Fruit fly (Drosophila melanogaster): ENCODE results near the gene Sec61alpha.

Gene Sec61alpha

dm6 chr2L:6502887-6503723 lies 22.7 kb upstream of the Sec61alpha start:
- no peak for TF ChIP-seq Pif1B (GFP tag; optimal IDR thresholded peaks at IDR 0.05)
- 0 out of 2 replicates have a peak, but pooled peaks have one; percentile 8 for TF ChIP-seq rn (GFP tag; IDR thresholded peaks at IDR 0.05)
- TF ChIP-seq CG12605 (GFP tag; IDR thresholded peaks at IDR 0.05), result peak; percentile 65; the same call in 1 of the 2 replicates
- TF ChIP-seq Ets98B (GFP tag; IDR thresholded peaks at IDR 0.05), result peak; percentile 37; the same call in 1 of the 2 replicates
- peak; percentile 31 for TF ChIP-seq EcR (GFP tag; optimal IDR thresholded peaks at IDR 0.05)
- TF ChIP-seq fd96Ca (GFP tag; IDR thresholded peaks at IDR 0.05), result peak; percentile 50; the same call in 1 of the 3 replicates
- no peak for TF ChIP-seq Snoo (tag; optimal IDR thresholded peaks at IDR 0.05)
- no peak; the same call in 2 of the 3 replicates for TF ChIP-seq CG4496 (GFP tag; IDR thresholded peaks at IDR 0.05)
- TF ChIP-seq CG17806 (tag; optimal IDR thresholded peaks at IDR 0.05), result no peak

DNA sequence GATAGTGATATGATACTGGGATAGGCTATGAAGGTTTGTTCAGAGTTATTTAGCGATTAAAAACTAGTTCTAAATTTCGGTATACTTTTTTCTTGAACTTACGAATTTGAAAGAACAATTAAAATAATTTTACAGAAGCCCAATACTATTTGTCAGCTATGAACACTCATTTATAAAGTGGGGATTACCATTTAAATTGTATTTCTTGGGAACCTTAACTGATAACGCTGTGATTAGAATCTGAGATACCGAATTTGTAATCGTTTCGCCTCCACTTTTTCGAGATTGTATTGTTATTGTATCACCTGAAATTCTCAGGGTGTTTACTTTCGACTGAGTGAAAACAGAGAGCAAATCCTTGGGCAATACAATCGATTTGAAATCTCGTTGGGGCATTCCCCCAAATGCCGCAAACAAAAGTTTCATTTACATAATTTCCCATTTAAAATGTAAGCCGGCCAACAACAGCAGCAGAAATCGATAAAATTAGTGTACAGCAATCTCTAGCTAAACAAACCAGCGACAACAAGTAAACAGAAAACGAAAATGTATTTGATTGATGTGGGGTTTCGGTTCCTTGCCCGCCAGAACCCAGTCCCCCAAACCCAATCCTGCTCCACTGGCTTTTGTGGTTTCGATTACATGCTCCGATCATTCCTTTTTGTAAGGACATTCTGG lies 20.4 kb upstream of the Sec61alpha start:
- TF ChIP-seq EcR (GFP tag; optimal IDR thresholded peaks at IDR 0.05), result no peak
- no peak for TF ChIP-seq Ets98B (GFP tag; IDR thresholded peaks at IDR 0.05)
- TF ChIP-seq D1 (tag; optimal IDR thresholded peaks at IDR 0.05), result no peak
- TF ChIP-seq CG8301 (tag; optimal IDR thresholded peaks at IDR 0.05), result no peak
- TF ChIP-seq Pif1A (GFP tag; optimal IDR thresholded peaks at IDR 0.05), result no peak
- no peak for TF ChIP-seq CG13204 (GFP tag; optimal IDR thresholded peaks at IDR 0.05)

DNA sequence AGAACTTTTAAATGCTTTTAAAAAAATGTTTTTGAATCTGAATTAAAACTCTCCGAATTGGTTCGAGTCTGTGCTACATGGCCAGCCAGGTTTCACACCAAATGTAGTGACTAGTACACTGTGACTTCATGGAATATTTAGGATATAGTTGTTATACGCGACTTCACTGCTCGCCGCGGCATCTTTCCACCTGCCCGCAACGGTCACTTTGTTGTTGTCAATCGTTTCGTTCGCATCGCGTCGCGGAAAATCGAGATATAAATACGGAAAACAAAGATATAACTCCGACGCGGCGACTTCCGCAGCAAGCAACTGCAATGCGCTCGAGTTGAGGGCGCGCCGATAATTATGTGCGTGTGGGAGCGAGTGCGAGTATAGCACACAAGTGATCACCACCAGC lies 18.1 kb upstream of the Sec61alpha start, which contains the start of gene CG31637:
Gene CG31637 (plus strand): TSS at position 200 of the 400 bp plus-strand sequence.
- TF ChIP-seq D1 (tag; optimal IDR thresholded peaks at IDR 0.05) (no peak), CG9948 (tag; optimal IDR thresholded peaks at IDR 0.05) (no peak), fd96Ca (GFP tag; IDR thresholded peaks at IDR 0.05) (no peak), Ets98B (GFP tag; IDR thresholded peaks at IDR 0.05) (peak; percentile 36), CG15710 (tag; optimal IDR thresholded peaks at IDR 0.05) (no peak), CG8301 (tag; optimal IDR thresholded peaks at IDR 0.05) (no peak), EcR (GFP tag; optimal IDR thresholded peaks at IDR 0.05) (peak; percentile 22), CG12605 (GFP tag; IDR thresholded peaks at IDR 0.05) (peak; percentile 12; the same call in 1 of the 2 replicates), CG8159 (tag; optimal IDR thresholded peaks at IDR 0.05) (no peak), CG34367 (tag; optimal IDR thresholded peaks at IDR 0.05) (no peak), rn (GFP tag; IDR thresholded peaks at IDR 0.05) (no peak)

- TF ChIP-seq CG9948 (tag; optimal IDR thresholded peaks at IDR 0.05) (no peak), CG12605 (GFP tag; IDR thresholded peaks at IDR 0.05) (no peak), fd96Ca (GFP tag; IDR thresholded peaks at IDR 0.05) (no peak), rn (GFP tag; IDR thresholded peaks at IDR 0.05) (no peak), D1 (tag; optimal IDR thresholded peaks at IDR 0.05) (no peak), CG4496 (GFP tag; IDR thresholded peaks at IDR 0.05) (no peak), EcR (GFP tag; optimal IDR thresholded peaks at IDR 0.05) (no peak), Snoo (tag; optimal IDR thresholded peaks at IDR 0.05) (no peak), CG32121 (GFP tag; IDR thresholded peaks at IDR 0.05) (no peak), CG34367 (tag; optimal IDR thresholded peaks at IDR 0.05) (no peak), Pif1A (GFP tag; optimal IDR thresholded peaks at IDR 0.05) (no peak), CG8301 (tag; optimal IDR thresholded peaks at IDR 0.05) (no peak), CG13204 (GFP tag; optimal IDR thresholded peaks at IDR 0.05) (no peak), CG17806 (tag; optimal IDR thresholded peaks at IDR 0.05) (no peak), CG10348 (GFP tag; IDR thresholded peaks at IDR 0.05) (no peak), Pif1B (GFP tag; optimal IDR thresholded peaks at IDR 0.05) (no peak), CG14655 (GFP tag; optimal IDR thresholded peaks at IDR 0.05) (no peak), Ets98B (GFP tag; IDR thresholded peaks at IDR 0.05) (no peak)
Observed at dm6 chr2L:6496753-6497152, 16.4 kb upstream of the Sec61alpha start, which contains the start of gene CG9550. Gene CG9550, plus strand, starts transcription at chr2L:6497053.

- no peak for TF ChIP-seq CG9948 (tag; optimal IDR thresholded peaks at IDR 0.05)
- TF ChIP-seq D1 (tag; optimal IDR thresholded peaks at IDR 0.05), result no peak
- TF ChIP-seq CG32121 (GFP tag; IDR thresholded peaks at IDR 0.05), result no peak; the same call in 1 of the 2 replicates
- 0 out of 3 replicates have a peak, but pooled peaks have one; percentile 24 for TF ChIP-seq CG4496 (GFP tag; IDR thresholded peaks at IDR 0.05)
- no peak for TF ChIP-seq CG34367 (tag; optimal IDR thresholded peaks at IDR 0.05)
- peak; percentile 4 for TF ChIP-seq EcR (GFP tag; optimal IDR thresholded peaks at IDR 0.05)
- no peak for TF ChIP-seq fd96Ca (GFP tag; IDR thresholded peaks at IDR 0.05)
- TF ChIP-seq CG17806 (tag; optimal IDR thresholded peaks at IDR 0.05), result no peak
- TF ChIP-seq CG8301 (tag; optimal IDR thresholded peaks at IDR 0.05), result no peak
- no peak for TF ChIP-seq CG15710 (tag; optimal IDR thresholded peaks at IDR 0.05)
- no peak for TF ChIP-seq Pif1A (GFP tag; optimal IDR thresholded peaks at IDR 0.05)
- peak; percentile 50 for TF ChIP-seq CG12605 (GFP tag; IDR thresholded peaks at IDR 0.05)
- TF ChIP-seq CG10348 (GFP tag; IDR thresholded peaks at IDR 0.05), result no peak
- no peak for TF ChIP-seq rn (GFP tag; IDR thresholded peaks at IDR 0.05)
- TF ChIP-seq CG14655 (GFP tag; optimal IDR thresholded peaks at IDR 0.05), result no peak
- TF ChIP-seq Pif1B (GFP tag; optimal IDR thresholded peaks at IDR 0.05), result no peak
- TF ChIP-seq gl (tag; optimal IDR thresholded peaks at IDR 0.05), result no peak
- TF ChIP-seq CG8159 (tag; optimal IDR thresholded peaks at IDR 0.05), result no peak
- TF ChIP-seq Ets98B (GFP tag; IDR thresholded peaks at IDR 0.05), result peak; percentile 65; the same call in 1 of the 2 replicates
- peak; percentile 30 for TF ChIP-seq Snoo (tag; optimal IDR thresholded peaks at IDR 0.05)
- no peak for TF ChIP-seq CG13204 (GFP tag; optimal IDR thresholded peaks at IDR 0.05)
Observed at dm6 chr2L:6494405-6494816, 14.0 kb upstream of the Sec61alpha start, which contains the start of gene CG9547. Gene CG9547, minus strand, starts transcription at chr2L:6494532.

All from whole organism, pupa.